Worm (Caenorhabditis elegans) whole organism, young adult: ENCODE data around the gene T19B10.2.

Experiments used
- B0035.1 ChIP-seq: sonication (generic microtip); optimal IDR thresholded peaks from 2 replicates; lab custom pipeline; 2016; ENCODE audit warnings: missing genetic modification characterization, mild to moderate bottlenecking, missing compliant biosample characterization, missing genotype, missing genetic modification reagents
- F10E7.11 ChIP-seq: sonication (generic microtip); optimal IDR thresholded peaks from 2 replicates; lab custom pipeline; 2017; ENCODE audit warnings: mild to moderate bottlenecking, missing genetic modification characterization, moderate library complexity, missing compliant biosample characterization
- F33H1.4 ChIP-seq: fragments of 200-800 bp; sonication (Bioruptor generic); IDR thresholded peaks from 2 replicates; pipeline ENCODE4 v1.3.6; 2022; ENCODE audit warnings: missing genetic modification reagents, missing genetic modification characterization, missing compliant biosample characterization
- F49E8.2 ChIP-seq: sonication (generic microtip); optimal IDR thresholded peaks from 3 replicates; lab custom pipeline; 2017; ENCODE audit warnings: missing genetic modification characterization, mild to moderate bottlenecking, missing compliant biosample characterization, antibody characterized with exemption, moderate library complexity; ENCODE audit not compliant: insufficient read depth
- F55B11.4 ChIP-seq: sonication (generic microtip); optimal IDR thresholded peaks from 2 replicates; lab custom pipeline; 2016; ENCODE audit warnings: missing compliant biosample characterization, missing genetic modification characterization, borderline replicate concordance; ENCODE audit not compliant: insufficient read depth
- F57A8.1 ChIP-seq: fragments of 200-800 bp; sonication (Bioruptor generic); optimal IDR thresholded peaks from 2 replicates; lab custom pipeline; 2018; ENCODE audit warnings: mild to moderate bottlenecking, missing genetic modification characterization, moderate library complexity, missing compliant biosample characterization
- K11D2.4 ChIP-seq: fragments of 200-800 bp; sonication (Bioruptor generic); IDR thresholded peaks from 2 replicates; pipeline ENCODE4 v1.3.6; 2022; ENCODE audit warnings: missing genetic modification reagents, missing genetic modification characterization, missing compliant biosample characterization
- Y53G8AR.9 ChIP-seq: fragments of 200-800 bp; sonication (Bioruptor generic); conservative IDR thresholded peaks from 2 replicates; pipeline ENCODE4 v1.3.6; 2022; ENCODE audit warnings: missing genetic modification reagents, missing genetic modification characterization, missing compliant biosample characterization
- Y95B8A.8 ChIP-seq: fragments of 200-800 bp; sonication (Bioruptor generic); IDR thresholded peaks from 2 replicates; pipeline ENCODE4 v1.3.6; 2022; ENCODE audit warnings: missing genetic modification reagents, missing genetic modification characterization, missing compliant biosample characterization
- ama-1 ChIP-seq, 3 experiments: fragments of 150-350 bp in 1 of 3; sonication (generic microtip) in 2 of 3; optimal IDR thresholded peaks; 2 replicates each; lab custom pipeline; 2014 to 2018; ENCODE audit warnings: missing biosample characterization in 2 of 3, missing genetic modification characterization in 2 of 3, missing genetic modification reagents in 2 of 3
- aptf-2 ChIP-seq: fragments of 200-800 bp; sonication (Bioruptor generic); conservative IDR thresholded peaks from 2 replicates; pipeline ENCODE4 v1.3.6; 2022; ENCODE audit warnings: missing genetic modification reagents, missing genetic modification characterization, missing compliant biosample characterization
- athp-1 ChIP-seq: sonication (generic microtip); optimal IDR thresholded peaks from 2 replicates; lab custom pipeline; 2017; ENCODE audit warnings: mild to moderate bottlenecking, missing genetic modification characterization, missing compliant biosample characterization
- chd-7 ChIP-seq: sonication (generic microtip); optimal IDR thresholded peaks from 2 replicates; lab custom pipeline; 2016; ENCODE audit warnings: mild to moderate bottlenecking, missing genetic modification characterization, moderate library complexity, missing compliant biosample characterization
- die-1 ChIP-seq: sonication (generic microtip); optimal IDR thresholded peaks from 2 replicates; lab custom pipeline; 2016; ENCODE audit warnings: missing genotype, mild to moderate bottlenecking, missing genetic modification characterization, missing compliant biosample characterization
- egl-18 ChIP-seq: fragments of 200-800 bp; sonication (Bioruptor generic); IDR thresholded peaks from 2 replicates; pipeline ENCODE4 v1.3.6; 2022; ENCODE audit warnings: missing genetic modification reagents, missing genetic modification characterization, missing compliant biosample characterization
- egl-44 ChIP-seq: fragments of 200-800 bp; sonication (Bioruptor generic); IDR thresholded peaks from 2 replicates; pipeline ENCODE4 v1.3.6; 2022; ENCODE audit warnings: missing genetic modification reagents, missing genetic modification characterization, missing compliant biosample characterization
- hmg-20 ChIP-seq: fragments of 200-800 bp; sonication (Bioruptor generic); IDR thresholded peaks from 2 replicates; pipeline ENCODE4 v1.3.6; 2022; ENCODE audit warnings: missing genetic modification reagents, missing genetic modification characterization, missing compliant biosample characterization
- hsf-1 ChIP-seq: fragments of 200-800 bp; sonication (Bioruptor generic); IDR thresholded peaks from 2 replicates; pipeline ENCODE4 v1.3.6; 2022; ENCODE audit warnings: missing genetic modification reagents, missing genetic modification characterization, missing compliant biosample characterization
- let-526 ChIP-seq: fragments of 200-800 bp; sonication (Bioruptor generic); IDR thresholded peaks from 2 replicates; pipeline ENCODE4 v1.3.6; 2022; ENCODE audit warnings: missing genetic modification reagents, missing genetic modification characterization, missing compliant biosample characterization
- let-607 ChIP-seq, 2 experiments: fragments of 200-800 bp in 1 of 2; sonication (Bioruptor generic) in 1 of 2; sonication (generic microtip) in 1 of 2; optimal IDR thresholded peaks; 2 replicates each; lab custom pipeline; 2016 to 2018; ENCODE audit warnings: mild to moderate bottlenecking in 2 of 2, missing compliant biosample characterization in 2 of 2, missing genetic modification characterization in 2 of 2, moderate library complexity in 2 of 2, missing genotype in 1 of 2
- lin-54 ChIP-seq: fragments of 200-800 bp; sonication (Bioruptor generic); optimal IDR thresholded peaks from 2 replicates; lab custom pipeline; 2018; ENCODE audit warnings: mild to moderate bottlenecking, missing genetic modification characterization, missing compliant biosample characterization
- lir-1 ChIP-seq: fragments of 200-800 bp; sonication (Bioruptor generic); conservative IDR thresholded peaks from 2 replicates; pipeline ENCODE4 v1.3.6; 2022; ENCODE audit warnings: missing genetic modification reagents, missing genetic modification characterization, missing compliant biosample characterization
- lsy-27 ChIP-seq: sonication (generic microtip); optimal IDR thresholded peaks from 2 replicates; lab custom pipeline; 2017; ENCODE audit warnings: missing genetic modification characterization, mild to moderate bottlenecking, missing compliant biosample characterization, antibody characterized with exemption, missing genotype, borderline replicate concordance; ENCODE audit not compliant: insufficient read depth
- mel-28 ChIP-seq: sonication (generic microtip); optimal IDR thresholded peaks from 2 replicates; lab custom pipeline; 2016; ENCODE audit warnings: borderline replicate concordance, mild to moderate bottlenecking, missing genetic modification characterization, missing compliant biosample characterization
- nfyb-1 ChIP-seq: fragments of 200-800 bp; sonication (Bioruptor generic); IDR thresholded peaks from 2 replicates; pipeline ENCODE4 v1.3.6; 2022; ENCODE audit warnings: missing genetic modification reagents, missing genetic modification characterization, missing compliant biosample characterization
- nhr-120 ChIP-seq: fragments of 200-800 bp; sonication (Bioruptor generic); IDR thresholded peaks from 2 replicates; pipeline ENCODE4 v1.3.6; 2022; ENCODE audit warnings: missing genetic modification characterization, missing compliant biosample characterization
- nhr-80 ChIP-seq: sonication (generic microtip); optimal IDR thresholded peaks from 2 replicates; lab custom pipeline; 2016; ENCODE audit warnings: missing genetic modification characterization, missing compliant biosample characterization
- pha-4 ChIP-seq: fragments of 150-350 bp; sonication (generic microtip); optimal IDR thresholded peaks from 2 replicates; lab custom pipeline; 2014; ENCODE audit warnings: missing biosample characterization, missing genetic modification reagents, missing genetic modification characterization
- rcor-1 ChIP-seq: fragments of 200-800 bp; sonication (Bioruptor generic); IDR thresholded peaks from 2 replicates; pipeline ENCODE4 v1.3.6; 2022; ENCODE audit warnings: missing genetic modification reagents, missing genetic modification characterization, missing compliant biosample characterization
- somi-1 ChIP-seq: fragments of 200-800 bp; sonication (Bioruptor generic); optimal IDR thresholded peaks from 2 replicates; lab custom pipeline; 2018; ENCODE audit warnings: mild to moderate bottlenecking, missing genetic modification characterization, missing compliant biosample characterization
- zim-3 ChIP-seq: sonication (generic microtip); optimal IDR thresholded peaks from 2 replicates; lab custom pipeline; 2017; ENCODE audit warnings: mild to moderate bottlenecking, missing genetic modification characterization, moderate library complexity, missing compliant biosample characterization
- ztf-28 ChIP-seq: fragments of 200-800 bp; sonication (Bioruptor generic); IDR thresholded peaks from 2 replicates; pipeline ENCODE4 v1.3.6; 2022; ENCODE audit warnings: missing genetic modification reagents, missing genetic modification characterization, missing compliant biosample characterization

The T19B10.2 gene

ce11 chrV:11254980-11255379, 33.9 kb downstream of the T19B10.2 start, which contains the start of gene srsx-31 (continued):
- TF ChIP-seq F33H1.4 (GFP tag; lab: Robert Waterston, UW) (no peak), ama-1 (optimal IDR thresholded peaks at IDR 0.05; lab: Kevin White, UChicago) (no peak), ama-1 (GFP tag; optimal IDR thresholded peaks at IDR 0.05; lab: Kevin White, UChicago) (no peak)
- TF ChIP-seq, all 124 proteins: peak for 0

ce11 chrV:11258896-11259295, 37.8 kb downstream of the T19B10.2 start, which contains the start of gene lgc-36:
Gene lgc-36 (minus strand): TSS chrV:11258996.
- no peak for TF ChIP-seq B0035.1

- TF ChIP-seq chd-7 (tag; lab: Kevin White, UChicago) (no peak), F49E8.2 (tag; lab: Kevin White, UChicago) (no peak), nfyb-1 (GFP tag; lab: Robert Waterston, UW) (no peak), aptf-2 (GFP tag; lab: Robert Waterston, UW) (no peak), let-526 (GFP tag; lab: Robert Waterston, UW) (no peak), mel-28 (no peak), let-607 (tag; optimal IDR thresholded peaks at IDR 0.05; lab: Kevin White, UChicago) (no peak), somi-1 (GFP tag; lab: Kevin White, UChicago) (no peak), zim-3 (tag; lab: Kevin White, UChicago) (no peak), die-1 (tag; lab: Kevin White, UChicago) (no peak), lsy-27 (no peak)
These were observed 39.5 kb downstream of the T19B10.2 start, which contains the start of gene F07B10.7 for ce11 chrV:11260622-11261021. Gene F07B10.7 (minus strand): TSS chrV:11260722.

ce11 chrV:11263025-11263424, 41.9 kb downstream of the T19B10.2 start, which contains the start of gene F07B10.4:
Gene F07B10.4 (minus strand): TSS chrV:11263125.
- TF ChIP-seq chd-7 (tag; lab: Kevin White, UChicago) (no peak), F57A8.1 (GFP tag; lab: Kevin White, UChicago) (no peak), nhr-120 (no peak)

- peak; percentile 61 for TF ChIP-seq nhr-80 (tag; lab: Kevin White, UChicago)
- TF ChIP-seq F55B11.4 (tag; lab: Kevin White, UChicago), result no peak
These were observed 44.4 kb downstream of the T19B10.2 start, which contains the start of gene cln-3.1 for ce11 chrV:11265482-11265881. Gene cln-3.1 (minus strand): TSS chrV:11265652.

- TF ChIP-seq F10E7.11 (no peak), nfyb-1 (GFP tag; lab: Robert Waterston, UW) (no peak), hsf-1 (GFP tag; lab: Robert Waterston, UW) (no peak), ztf-28 (GFP tag; lab: Robert Waterston, UW) (no peak), hmg-20 (GFP tag; lab: Robert Waterston, UW) (no peak), pha-4 (no peak), rcor-1 (GFP tag; lab: Robert Waterston, UW) (no peak), Y95B8A.8 (GFP tag; lab: Robert Waterston, UW) (no peak), Y53G8AR.9 (GFP tag; lab: Robert Waterston, UW) (no peak), lir-1 (GFP tag; lab: Robert Waterston, UW) (no peak), egl-18 (GFP tag; lab: Robert Waterston, UW) (no peak), athp-1 (tag; lab: Kevin White, UChicago) (no peak), K11D2.4 (GFP tag; lab: Robert Waterston, UW) (no peak), egl-44 (GFP tag; lab: Robert Waterston, UW) (no peak), lin-54 (GFP tag; lab: Kevin White, UChicago) (no peak), B0035.1 (no peak)
- TF ChIP-seq, all 124 proteins: peak for 0
These were observed 45.6 kb downstream of the T19B10.2 start, which contains the start of gene str-116 for ce11 chrV:11266681-11267080. Gene str-116 (plus strand): TSS chrV:11266981.
